Fruit fly (Drosophila melanogaster) whole organism, prepupa: Measurements from ENCODE around the gene CG13137.

Experiments
- Blimp-1 ChIP-seq: fragments of 200-800 bp; sonication (Bioruptor generic); optimal IDR thresholded peaks from 3 replicates; lab custom pipeline; 2017; ENCODE audit warnings: missing biosample characterization, missing genetic modification characterization, mild to moderate bottlenecking, moderate library complexity, missing genetic modification reagents
- CG10631 ChIP-seq: fragments of 200-800 bp; sonication (Bioruptor generic); optimal IDR thresholded peaks from 2 replicates; lab custom pipeline; 2016; ENCODE audit warnings: missing biosample characterization, missing genetic modification characterization
- CG10669 ChIP-seq: fragments of 200-800 bp; sonication (Bioruptor generic); optimal IDR thresholded peaks from 3 replicates; lab custom pipeline; 2018; ENCODE audit warnings: missing biosample characterization, mild to moderate bottlenecking, missing genetic modification characterization, moderate library complexity
- CG11762 ChIP-seq: fragments of 200-800 bp; sonication (Bioruptor generic); optimal IDR thresholded peaks from 3 replicates; lab custom pipeline; 2016; ENCODE audit warnings: missing biosample characterization, missing genetic modification characterization; ENCODE audit not compliant: insufficient read depth
- CG15336 ChIP-seq: fragments of 200-800 bp; sonication (Bioruptor generic); IDR thresholded peaks from 2 replicates; pipeline ENCODE4 v1.3.6; 2022; ENCODE audit warnings: missing biosample characterization, missing genetic modification characterization
- CG1621 ChIP-seq: fragments of 200-800 bp; sonication (Bioruptor generic); optimal IDR thresholded peaks from 3 replicates; lab custom pipeline; 2018; ENCODE audit warnings: missing biosample characterization, mild to moderate bottlenecking, missing genetic modification characterization
- CG3032 ChIP-seq: fragments of 200-800 bp; optimal IDR thresholded peaks from 2 replicates; lab custom pipeline; 2019; ENCODE audit warnings: missing biosample characterization, mild to moderate bottlenecking, missing genetic modification characterization, moderate library complexity
- CG31627 ChIP-seq: fragments of 200-800 bp; sonication (Bioruptor generic); optimal IDR thresholded peaks from 3 replicates; lab custom pipeline; 2016; ENCODE audit warnings: missing biosample characterization, missing genetic modification characterization
- CG32006 ChIP-seq: fragments of 200-800 bp; sonication (Bioruptor generic); optimal IDR thresholded peaks from 3 replicates; lab custom pipeline; 2017; ENCODE audit warnings: missing biosample characterization, mild to moderate bottlenecking, missing genetic modification characterization
- CG34406 ChIP-seq: fragments of 200-800 bp; sonication (Bioruptor generic); optimal IDR thresholded peaks from 3 replicates; lab custom pipeline; 2016; ENCODE audit warnings: missing biosample characterization, missing genetic modification characterization
- CG4318 ChIP-seq: fragments of 200-800 bp; sonication (Bioruptor generic); optimal IDR thresholded peaks from 3 replicates; lab custom pipeline; 2017; ENCODE audit warnings: missing biosample characterization, mild to moderate bottlenecking, missing genetic modification characterization
- CG6163 ChIP-seq: fragments of 200-800 bp; sonication (Bioruptor generic); IDR thresholded peaks from 3 replicates; pipeline ENCODE4 v1.3.6; 2022; ENCODE audit warnings: missing biosample characterization, missing genetic modification characterization
- CG6276 ChIP-seq: fragments of 200-800 bp; sonication (Bioruptor generic); optimal IDR thresholded peaks from 2 replicates; lab custom pipeline; 2017; ENCODE audit warnings: missing biosample characterization, mild to moderate bottlenecking, missing genetic modification characterization
- CG6792 ChIP-seq: fragments of 200-800 bp; sonication (Bioruptor generic); optimal IDR thresholded peaks from 3 replicates; lab custom pipeline; 2016; ENCODE audit warnings: missing biosample characterization, missing genetic modification characterization
- CG6854 ChIP-seq: fragments of 200-800 bp; sonication (Bioruptor generic); optimal IDR thresholded peaks from 2 replicates; lab custom pipeline; 2017; ENCODE audit warnings: missing biosample characterization, mild to moderate bottlenecking, missing genetic modification characterization
- CG8119 ChIP-seq: fragments of 200-800 bp; sonication (Bioruptor generic); IDR thresholded peaks from 3 replicates; pipeline ENCODE4 v1.3.6; 2022; ENCODE audit warnings: missing biosample characterization, missing genetic modification characterization
- CG8319 ChIP-seq: fragments of 200-800 bp; sonication (Bioruptor generic); optimal IDR thresholded peaks from 3 replicates; lab custom pipeline; 2016; ENCODE audit warnings: missing biosample characterization, missing genetic modification characterization
- CG9139 ChIP-seq: fragments of 200-800 bp; sonication (Bioruptor generic); optimal IDR thresholded peaks from 3 replicates; lab custom pipeline; 2017; ENCODE audit warnings: missing biosample characterization, mild to moderate bottlenecking, missing genetic modification characterization
- Eip78C ChIP-seq: fragments of 200-800 bp; sonication (Bioruptor generic); peaks from one replicate; lab custom pipeline; 2016; ENCODE audit warnings: missing biosample characterization, missing genetic modification characterization
- Eip93F ChIP-seq: fragments of 200-800 bp; sonication (Bioruptor generic); optimal IDR thresholded peaks from 2 replicates; lab custom pipeline; 2016; ENCODE audit warnings: missing biosample characterization, mild to moderate bottlenecking, missing genetic modification characterization
- Ets21C ChIP-seq: fragments of 200-800 bp; sonication (Bioruptor generic); optimal IDR thresholded peaks from 3 replicates; lab custom pipeline; 2016; ENCODE audit warnings: missing biosample characterization, missing genetic modification characterization
- Ets96B ChIP-seq: fragments of 200-800 bp; optimal IDR thresholded peaks from 2 replicates; lab custom pipeline; 2019; ENCODE audit warnings: missing biosample characterization, mild to moderate bottlenecking, missing genetic modification characterization, moderate library complexity
- Gug ChIP-seq: fragments of 200-800 bp; sonication (Bioruptor generic); IDR thresholded peaks from 2 replicates; pipeline ENCODE4 v1.3.6; 2022; ENCODE audit warnings: missing biosample characterization, missing genetic modification characterization
- Hr38 ChIP-seq: sonication (Bioruptor generic); optimal IDR thresholded peaks from 2 replicates; lab custom pipeline; 2016; ENCODE audit warnings: missing biosample characterization, missing genetic modification characterization
- Hr39 ChIP-seq: fragments of 200-800 bp; sonication (Bioruptor generic); optimal IDR thresholded peaks from 2 replicates; lab custom pipeline; 2016; ENCODE audit warnings: missing biosample characterization, missing genetic modification characterization
- Hr4 ChIP-seq: fragments of 200-800 bp; sonication (Bioruptor generic); optimal IDR thresholded peaks from 3 replicates; lab custom pipeline; 2016; ENCODE audit warnings: missing biosample characterization, missing genetic modification characterization
- Met ChIP-seq: fragments of 200-800 bp; sonication (Bioruptor generic); optimal IDR thresholded peaks from 3 replicates; lab custom pipeline; 2016; ENCODE audit warnings: missing biosample characterization, missing genetic modification characterization
- OdsH ChIP-seq: fragments of 200-800 bp; sonication (Bioruptor generic); optimal IDR thresholded peaks from 3 replicates; lab custom pipeline; 2016; ENCODE audit warnings: missing biosample characterization, missing genetic modification characterization
- Sox102F ChIP-seq: fragments of 200-800 bp; sonication (Bioruptor generic); optimal IDR thresholded peaks from 2 replicates; lab custom pipeline; 2016; ENCODE audit warnings: missing biosample characterization, mild to moderate bottlenecking, missing genetic modification characterization
- Sox14 ChIP-seq: fragments of 200-800 bp; sonication (Bioruptor generic); optimal IDR thresholded peaks from 3 replicates; lab custom pipeline; 2016; ENCODE audit warnings: missing biosample characterization, missing genetic modification characterization
- Sox15 ChIP-seq: fragments of 200-800 bp; sonication (Bioruptor generic); optimal IDR thresholded peaks from 3 replicates; lab custom pipeline; 2016; ENCODE audit warnings: missing biosample characterization, missing genetic modification characterization
- acj6 ChIP-seq: fragments of 200-800 bp; sonication (Bioruptor generic); optimal IDR thresholded peaks from 3 replicates; lab custom pipeline; 2016; ENCODE audit warnings: missing biosample characterization, missing genetic modification characterization
- dsx ChIP-seq: fragments of 200-800 bp; optimal IDR thresholded peaks from 3 replicates; lab custom pipeline; 2019; ENCODE audit warnings: missing biosample characterization, mild to moderate bottlenecking, missing genetic modification characterization, moderate library complexity; ENCODE audit not compliant: poor library complexity, severe bottlenecking
- esn ChIP-seq: fragments of 200-800 bp; sonication (Bioruptor generic); optimal IDR thresholded peaks from 2 replicates; lab custom pipeline; 2016; ENCODE audit warnings: missing biosample characterization, mild to moderate bottlenecking, missing genetic modification characterization, moderate library complexity
- fd59A ChIP-seq: fragments of 200-800 bp; sonication (Bioruptor generic); optimal IDR thresholded peaks from 2 replicates; lab custom pipeline; 2017; ENCODE audit warnings: missing biosample characterization, mild to moderate bottlenecking, missing genetic modification characterization, missing genetic modification reagents
- fkh ChIP-seq: fragments of 200-800 bp; sonication (Bioruptor generic); optimal IDR thresholded peaks from 3 replicates; lab custom pipeline; 2017; ENCODE audit warnings: missing biosample characterization, mild to moderate bottlenecking, missing genetic modification characterization, moderate library complexity
- lz ChIP-seq: fragments of 200-800 bp; sonication (Bioruptor generic); optimal IDR thresholded peaks from 3 replicates; lab custom pipeline; 2016; ENCODE audit warnings: missing biosample characterization, missing genetic modification characterization
- net ChIP-seq: fragments of 200-800 bp; sonication (Bioruptor generic); optimal IDR thresholded peaks from 3 replicates; lab custom pipeline; 2016; ENCODE audit warnings: missing biosample characterization, missing genetic modification characterization
- pdm3 ChIP-seq: fragments of 200-800 bp; sonication (Bioruptor generic); optimal IDR thresholded peaks from 3 replicates; lab custom pipeline; 2016; ENCODE audit warnings: missing biosample characterization, missing genetic modification characterization
- spab ChIP-seq: fragments of 200-800 bp; sonication (Bioruptor generic); optimal IDR thresholded peaks from 2 replicates; lab custom pipeline; 2017; ENCODE audit warnings: missing biosample characterization, mild to moderate bottlenecking, missing genetic modification characterization, missing genetic modification reagents
- ss ChIP-seq, 2 experiments: fragments of 200-800 bp; sonication (Bioruptor generic); optimal IDR thresholded peaks; 2 replicates in 1 of 2; 3 replicates in 1 of 2; lab custom pipeline; 2017 to 2018; ENCODE audit warnings: mild to moderate bottlenecking in 2 of 2, missing biosample characterization in 2 of 2, missing genetic modification characterization in 2 of 2, moderate library complexity in 1 of 2
- topi ChIP-seq: fragments of 200-800 bp; sonication (Bioruptor generic); optimal IDR thresholded peaks from 3 replicates; lab custom pipeline; 2016; ENCODE audit warnings: missing biosample characterization, missing genetic modification characterization
- vri ChIP-seq: fragments of 200-800 bp; sonication (Bioruptor generic); optimal IDR thresholded peaks from 3 replicates; lab custom pipeline; 2016; ENCODE audit warnings: missing biosample characterization, mild to moderate bottlenecking, missing genetic modification characterization

Gene CG13137

DNA sequence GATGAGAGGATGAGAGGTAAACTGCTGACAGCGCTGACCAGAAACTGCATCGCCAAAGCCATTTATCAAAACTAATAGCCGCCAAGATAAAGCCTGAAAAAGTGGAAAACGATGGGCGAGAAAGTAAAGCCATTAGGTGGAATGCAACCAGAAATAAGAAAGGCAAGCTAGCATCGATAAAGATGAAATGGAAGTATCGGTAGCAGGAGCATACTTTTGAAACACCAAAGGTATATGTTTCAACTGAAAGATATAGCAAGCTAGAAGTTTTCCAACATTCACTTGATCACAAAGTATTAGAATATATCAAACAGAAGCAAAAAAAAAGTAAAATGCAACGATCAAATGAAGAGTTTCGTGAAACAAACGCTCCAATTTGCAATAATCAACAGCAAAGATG lies at the start of gene CG13137:
Gene CG13137 (plus strand): TSS at position 301 of the 400 bp plus-strand sequence.
- TF ChIP-seq ss (GFP tag; optimal IDR thresholded peaks at IDR 0.05; lab: Kevin White, UChicago) (no peak), CG8319 (GFP tag; lab: Kevin White, UChicago) (no peak), CG6854 (no peak), pdm3 (no peak), lz (no peak), CG9139 (no peak), Sox102F (GFP tag; lab: Kevin White, UChicago) (no peak), spab (GFP tag; lab: Kevin White, UChicago) (no peak), CG6792 (GFP tag; lab: Kevin White, UChicago) (no peak)

DNA sequence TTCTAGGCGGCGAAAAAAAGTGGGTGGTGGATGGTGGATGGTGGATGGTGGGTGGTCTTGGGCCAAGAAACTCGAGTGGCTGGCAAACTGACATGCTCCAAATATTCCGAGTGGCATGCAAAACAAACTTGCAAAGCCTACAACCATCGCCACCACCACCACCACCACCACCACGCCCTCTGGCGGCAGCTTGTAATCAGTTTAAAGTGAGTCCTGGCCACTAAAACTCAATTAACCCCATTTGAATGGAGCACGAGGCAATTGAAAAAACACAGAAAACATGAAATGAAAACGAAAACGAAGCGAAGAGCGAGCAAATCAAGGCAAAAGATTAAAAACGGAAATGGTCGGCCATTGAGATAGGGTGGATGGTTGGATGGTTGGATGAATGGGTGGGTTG lies 48.5 kb upstream of the CG13137 start:
- TF ChIP-seq CG11762 (GFP tag; lab: Kevin White, UChicago) (no peak), vri (GFP tag; lab: Kevin White, UChicago) (no peak), net (GFP tag; lab: Kevin White, UChicago) (no peak), lz (no peak), Eip93F (GFP tag; lab: Kevin White, UChicago) (no peak), topi (no peak), CG4318 (no peak), CG6163 (GFP tag; lab: Robert Waterston, UW) (no peak)

DNA sequence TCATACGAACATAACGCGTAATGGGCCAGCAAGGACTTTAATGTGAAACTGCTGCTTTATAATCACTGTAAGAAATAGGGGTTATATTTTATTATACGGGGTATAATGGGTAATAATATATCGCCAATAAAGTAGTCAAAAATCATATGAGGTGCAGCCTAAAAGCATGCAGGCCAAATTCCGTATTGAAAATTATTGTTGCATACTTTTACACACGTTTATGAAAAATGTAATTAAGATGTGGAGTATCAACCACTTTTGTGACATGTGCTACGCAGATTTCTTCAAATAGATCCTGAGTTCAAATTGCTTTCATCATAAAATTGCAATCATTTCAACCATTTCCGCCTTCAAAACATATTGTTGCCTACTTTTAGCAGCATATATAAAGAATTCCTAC lies 41.7 kb upstream of the CG13137 start:
- TF ChIP-seq Hr39 (GFP tag; lab: Kevin White, UChicago) (no peak), CG8119 (GFP tag; lab: Robert Waterston, UW) (no peak), Eip93F (GFP tag; lab: Kevin White, UChicago) (no peak), esn (GFP tag; lab: Kevin White, UChicago) (no peak), Met (no peak), CG10669 (GFP tag; lab: Kevin White, UChicago) (no peak), Hr4 (GFP tag; lab: Kevin White, UChicago) (no peak), CG3032 (tag; lab: Kevin White, UChicago) (no peak), spab (GFP tag; lab: Kevin White, UChicago) (no peak), CG6854 (no peak), net (GFP tag; lab: Kevin White, UChicago) (no peak), CG4318 (no peak), Sox15 (no peak), Sox102F (GFP tag; lab: Kevin White, UChicago) (no peak), CG6792 (GFP tag; lab: Kevin White, UChicago) (no peak), Gug (GFP tag; lab: Robert Waterston, UW) (no peak), Sox14 (no peak), acj6 (GFP tag; lab: Kevin White, UChicago) (no peak)

DNA sequence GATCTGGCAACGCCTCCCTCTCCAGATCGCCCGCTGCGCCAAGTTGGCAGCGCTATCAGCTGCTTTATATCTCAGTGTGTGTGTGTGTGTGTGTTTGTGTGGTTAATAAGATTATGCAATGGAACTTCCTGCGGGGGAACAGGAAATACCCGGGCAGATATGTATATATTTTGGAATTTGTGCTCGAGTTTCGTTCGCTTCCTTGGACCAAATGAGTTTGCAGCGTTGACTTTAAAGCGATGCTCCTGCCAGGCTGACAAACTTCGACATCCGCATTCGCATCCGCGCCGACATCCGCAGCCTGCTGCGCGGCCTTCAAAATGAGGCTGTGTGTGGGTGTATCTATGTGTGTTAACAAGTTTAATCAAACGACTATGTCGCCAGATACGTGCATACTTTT lies 29.2 kb upstream of the CG13137 start:
- TF ChIP-seq Ets96B (tag; lab: Kevin White, UChicago) = peak; percentile 41
- peak; percentile 2 for TF ChIP-seq Hr39 (GFP tag; lab: Kevin White, UChicago)
- TF ChIP-seq CG11762 (GFP tag; lab: Kevin White, UChicago) = no peak
- no peak for TF ChIP-seq CG31627
- no peak for TF ChIP-seq CG34406 (GFP tag; lab: Kevin White, UChicago)
- no peak for TF ChIP-seq vri (GFP tag; lab: Kevin White, UChicago)
- peak; percentile 39 for TF ChIP-seq CG9139
- TF ChIP-seq CG8319 (GFP tag; lab: Kevin White, UChicago) = no peak
- TF ChIP-seq lz = no peak
- no peak for TF ChIP-seq Hr38 (GFP tag; lab: Kevin White, UChicago)
- TF ChIP-seq dsx (GFP tag; lab: Kevin White, UChicago) = no peak
- TF ChIP-seq Sox14 = no peak
- no peak for TF ChIP-seq fd59A (GFP tag; lab: Kevin White, UChicago)
- peak; percentile 22; the same call in 1 of the 2 replicates for TF ChIP-seq Gug (GFP tag; lab: Robert Waterston, UW)
- TF ChIP-seq CG15336 = no peak
- peak; percentile 92 for TF ChIP-seq Eip78C (GFP tag; lab: Kevin White, UChicago)
- TF ChIP-seq Blimp-1 (GFP tag; lab: Kevin White, UChicago) = peak; percentile 3
- TF ChIP-seq CG3032 (tag; lab: Kevin White, UChicago) = no peak
- TF ChIP-seq CG1621 = no peak
- no peak for TF ChIP-seq Eip93F (GFP tag; lab: Kevin White, UChicago)
- TF ChIP-seq Hr4 (GFP tag; lab: Kevin White, UChicago) = no peak
- TF ChIP-seq CG32006 (GFP tag; lab: Kevin White, UChicago) = no peak
- no peak for TF ChIP-seq CG10631
- no peak for TF ChIP-seq Ets21C (GFP tag; lab: Kevin White, UChicago)
- TF ChIP-seq esn (GFP tag; lab: Kevin White, UChicago) = no peak
- no peak for TF ChIP-seq CG6792 (GFP tag; lab: Kevin White, UChicago)
- no peak for TF ChIP-seq OdsH (GFP tag; lab: Kevin White, UChicago)
- no peak for TF ChIP-seq net (GFP tag; lab: Kevin White, UChicago)
- peak; percentile 76 for TF ChIP-seq CG6854
- TF ChIP-seq CG6276 = peak; percentile 60
- TF ChIP-seq CG10669 (GFP tag; lab: Kevin White, UChicago) = peak; percentile 39
- TF ChIP-seq spab (GFP tag; lab: Kevin White, UChicago) = no peak
- peak; percentile 78 for TF ChIP-seq fkh (GFP tag; lab: Kevin White, UChicago)
